Worm (Caenorhabditis elegans) whole organism, midembryonic: ENCODE data around the gene F19C7.4.

Experiments used
- T22C8.4 ChIP-seq: fragments of 200-800 bp; sonication (Bioruptor generic); IDR thresholded peaks from 2 replicates; pipeline ENCODE4 v1.3.6; 2022; ENCODE audit warnings: missing genetic modification characterization, missing compliant biosample characterization
- flt-1 ChIP-seq: fragments of 200-800 bp; sonication (Bioruptor generic); IDR thresholded peaks from 2 replicates; pipeline ENCODE4 v1.3.6; 2022; ENCODE audit warnings: missing genetic modification characterization, missing compliant biosample characterization
- klf-2 ChIP-seq: fragments of 200-800 bp; sonication (Bioruptor generic); conservative IDR thresholded peaks from 2 replicates; pipeline ENCODE4 v1.3.6; 2022; ENCODE audit warnings: missing genetic modification reagents, missing genetic modification characterization, missing compliant biosample characterization
- med-1 ChIP-seq: sonication (generic microtip); optimal IDR thresholded peaks from 2 replicates; lab custom pipeline; 2017; ENCODE audit warnings: missing genetic modification characterization, mild to moderate bottlenecking, missing compliant biosample characterization, antibody characterized with exemption, missing genetic modification reagents; ENCODE audit not compliant: insufficient read depth
- ztf-23 ChIP-seq: fragments of 200-800 bp; sonication (Bioruptor generic); IDR thresholded peaks from 2 replicates; pipeline ENCODE4 v1.3.6; 2022; ENCODE audit warnings: missing genetic modification reagents, missing genetic modification characterization, missing compliant biosample characterization

DNA sequence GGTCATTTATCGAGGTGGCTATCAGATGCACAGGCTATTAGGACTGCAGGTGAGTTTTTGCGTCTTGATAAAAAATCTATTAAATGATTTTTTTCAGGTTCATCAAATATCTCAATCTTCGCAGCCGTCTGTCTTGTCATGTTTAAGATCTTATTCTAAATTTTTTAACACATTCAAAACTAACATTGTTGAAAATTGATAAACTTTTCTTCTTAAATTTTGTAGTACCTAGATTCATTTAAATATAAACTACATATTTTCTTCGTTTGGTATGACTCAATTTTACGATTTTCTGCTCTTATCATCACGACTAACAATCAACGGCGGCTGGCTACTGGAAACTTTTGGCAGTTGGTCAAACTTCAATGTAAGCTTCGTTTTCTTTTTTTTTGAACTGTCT, at the start of gene F19C7.4:
- TF ChIP-seq med-1 (GFP tag; lab: Kevin White, UChicago) (no peak), T22C8.4 (no peak), flt-1 (GFP tag; lab: Robert Waterston, UW) (no peak), klf-2 (GFP tag; lab: Robert Waterston, UW) (no peak), ztf-23 (GFP tag; lab: Robert Waterston, UW) (no peak)
